Fruit fly (Drosophila melanogaster) whole organism, pupa: ENCODE measurements around the gene Irk1.

Experiments
- CG10348 ChIP-seq: fragments of 200-800 bp; sonication (Bioruptor generic); IDR thresholded peaks from 2 replicates; pipeline ENCODE4 v1.3.6; 2022; ENCODE audit warnings: missing biosample characterization, missing genetic modification characterization
- CG12605 ChIP-seq: fragments of 200-800 bp; sonication (Bioruptor generic); IDR thresholded peaks from 2 replicates; pipeline ENCODE4 v1.3.6; 2022; ENCODE audit warnings: missing biosample characterization, missing genetic modification characterization
- CG13204 ChIP-seq: fragments of 200-800 bp; sonication (Bioruptor generic); optimal IDR thresholded peaks from 2 replicates; lab custom pipeline; 2018; ENCODE audit warnings: missing biosample characterization, mild to moderate bottlenecking, missing genetic modification characterization, moderate library complexity
- CG14655 ChIP-seq: fragments of 200-800 bp; sonication (Bioruptor generic); optimal IDR thresholded peaks from 3 replicates; lab custom pipeline; 2017; ENCODE audit warnings: mild to moderate bottlenecking, missing biosample characterization, missing genetic modification reagents, missing genetic modification characterization
- CG15710 ChIP-seq: fragments of 200-800 bp; sonication (Bioruptor generic); optimal IDR thresholded peaks from 2 replicates; lab custom pipeline; 2018; ENCODE audit warnings: missing biosample characterization, mild to moderate bottlenecking, missing genetic modification characterization, moderate library complexity
- CG17806 ChIP-seq: fragments of 200-800 bp; sonication (Bioruptor generic); optimal IDR thresholded peaks from 2 replicates; lab custom pipeline; 2018; ENCODE audit warnings: missing biosample characterization, mild to moderate bottlenecking, missing genetic modification characterization, moderate library complexity
- CG32121 ChIP-seq: fragments of 200-800 bp; sonication (Bioruptor generic); IDR thresholded peaks from 2 replicates; pipeline ENCODE4 v1.3.6; 2022; ENCODE audit warnings: missing biosample characterization, missing genetic modification characterization
- CG34367 ChIP-seq: fragments of 200-800 bp; sonication (Bioruptor generic); optimal IDR thresholded peaks from 2 replicates; lab custom pipeline; 2018; ENCODE audit warnings: missing biosample characterization, mild to moderate bottlenecking, missing genetic modification characterization
- CG4496 ChIP-seq: fragments of 200-800 bp; sonication (Bioruptor generic); IDR thresholded peaks from 3 replicates; pipeline ENCODE4 v1.3.6; 2022; ENCODE audit warnings: missing biosample characterization, missing genetic modification characterization
- CG8159 ChIP-seq: fragments of 200-800 bp; sonication (Bioruptor generic); optimal IDR thresholded peaks from 3 replicates; lab custom pipeline; 2018; ENCODE audit warnings: missing biosample characterization, mild to moderate bottlenecking, missing genetic modification characterization, moderate library complexity
- CG8301 ChIP-seq: fragments of 200-800 bp; sonication (Bioruptor generic); optimal IDR thresholded peaks from 2 replicates; lab custom pipeline; 2018; ENCODE audit warnings: missing biosample characterization, mild to moderate bottlenecking, missing genetic modification characterization
- CG9948 ChIP-seq: fragments of 200-800 bp; sonication (Bioruptor generic); optimal IDR thresholded peaks from 2 replicates; lab custom pipeline; 2018; ENCODE audit warnings: missing biosample characterization, mild to moderate bottlenecking, missing genetic modification characterization, moderate library complexity
- D1 ChIP-seq: fragments of 200-800 bp; sonication (Bioruptor generic); optimal IDR thresholded peaks from 2 replicates; lab custom pipeline; 2018; ENCODE audit warnings: missing biosample characterization, mild to moderate bottlenecking, missing genetic modification characterization, moderate library complexity
- EcR ChIP-seq: fragments of 200-800 bp; sonication (Bioruptor generic); optimal IDR thresholded peaks from 3 replicates; lab custom pipeline; 2019; ENCODE audit warnings: missing biosample characterization, missing genetic modification characterization, mild to moderate bottlenecking, moderate library complexity, missing genetic modification reagents
- Ets98B ChIP-seq: fragments of 200-800 bp; sonication (Bioruptor generic); IDR thresholded peaks from 2 replicates; pipeline ENCODE4 v1.3.6; 2022; ENCODE audit warnings: missing biosample characterization, missing genetic modification characterization
- Pif1A ChIP-seq: fragments of 200-800 bp; sonication (Bioruptor generic); optimal IDR thresholded peaks from 3 replicates; lab custom pipeline; 2016; ENCODE audit warnings: missing biosample characterization, missing genetic modification characterization
- Pif1B ChIP-seq: fragments of 200-800 bp; sonication (Bioruptor generic); optimal IDR thresholded peaks from 3 replicates; lab custom pipeline; 2016; ENCODE audit warnings: missing biosample characterization, missing genetic modification characterization
- Snoo ChIP-seq: fragments of 200-800 bp; sonication (Bioruptor generic); optimal IDR thresholded peaks from 3 replicates; lab custom pipeline; 2017; ENCODE audit warnings: missing biosample characterization, mild to moderate bottlenecking, missing genetic modification characterization, inconsistent platforms
- fd96Ca ChIP-seq: fragments of 200-800 bp; sonication (Bioruptor generic); IDR thresholded peaks from 3 replicates; pipeline ENCODE4 v1.3.6; 2022; ENCODE audit warnings: missing biosample characterization, missing genetic modification characterization
- gl ChIP-seq: fragments of 200-800 bp; sonication (Bioruptor generic); optimal IDR thresholded peaks from 2 replicates; lab custom pipeline; 2018; ENCODE audit warnings: missing biosample characterization, mild to moderate bottlenecking, missing genetic modification characterization
- rn ChIP-seq: fragments of 200-800 bp; sonication (Bioruptor generic); IDR thresholded peaks from 2 replicates; pipeline ENCODE4 v1.3.6; 2022; ENCODE audit warnings: missing biosample characterization, missing genetic modification characterization

Irk1 gene

dm6 chr3R:23180980-23181630 is 13.0 kb downstream of the Irk1 start:
- TF ChIP-seq CG8301 (tag; lab: Kevin White, UChicago) (peak; percentile 21), CG14655 (no peak)

dm6 chr3R:23181714-23182337 is 13.7 kb downstream of the Irk1 start:
- no peak for TF ChIP-seq gl (tag; lab: Kevin White, UChicago)

dm6 chr3R:23189143-23189957 is 21.2 kb downstream of the Irk1 start:
- TF ChIP-seq CG32121 (GFP tag; lab: Robert Waterston, UW) (no peak), CG4496 (GFP tag; lab: Robert Waterston, UW) (no peak), Ets98B (GFP tag; lab: Robert Waterston, UW) (no peak), Snoo (tag; lab: Kevin White, UChicago) (no peak), CG8301 (tag; lab: Kevin White, UChicago) (no peak), CG10348 (GFP tag; lab: Robert Waterston, UW) (no peak), CG8159 (tag; lab: Kevin White, UChicago) (no peak), gl (tag; lab: Kevin White, UChicago) (no peak), Pif1B (no peak), CG14655 (no peak), CG13204 (no peak), CG15710 (tag; lab: Kevin White, UChicago) (no peak), Pif1A (GFP tag; lab: Kevin White, UChicago) (no peak), CG9948 (tag; lab: Kevin White, UChicago) (no peak), fd96Ca (GFP tag; lab: Robert Waterston, UW) (no peak)

dm6 chr3R:23189958-23190900 is 22.1 kb downstream of the Irk1 start:
- TF ChIP-seq CG32121 (GFP tag; lab: Robert Waterston, UW), result peak; percentile 75
- TF ChIP-seq CG4496 (GFP tag; lab: Robert Waterston, UW), result peak; percentile 87
- no peak for TF ChIP-seq CG10348 (GFP tag; lab: Robert Waterston, UW)
- peak; percentile 78 for TF ChIP-seq CG34367 (tag; lab: Kevin White, UChicago)
- TF ChIP-seq CG14655, result peak; percentile 68
- TF ChIP-seq Ets98B (GFP tag; lab: Robert Waterston, UW), result peak; percentile 77
- peak; percentile 77 for TF ChIP-seq CG9948 (tag; lab: Kevin White, UChicago)
- peak; percentile 73 for TF ChIP-seq EcR (GFP tag; lab: Kevin White, UChicago)
- peak; percentile 81 for TF ChIP-seq Snoo (tag; lab: Kevin White, UChicago)
- peak; percentile 40 for TF ChIP-seq CG13204
- TF ChIP-seq rn (GFP tag; lab: Robert Waterston, UW), result 0 out of 2 replicates have a peak, but pooled peaks have one; percentile 32
- TF ChIP-seq D1 (tag; lab: Kevin White, UChicago), result no peak
- TF ChIP-seq CG12605 (GFP tag; lab: Robert Waterston, UW), result peak; percentile 79
- TF ChIP-seq fd96Ca (GFP tag; lab: Robert Waterston, UW), result peak; percentile 79; the same call in 1 of the 3 replicates
- TF ChIP-seq CG8159 (tag; lab: Kevin White, UChicago), result peak; percentile 88
- peak; percentile 82 for TF ChIP-seq Pif1B
- TF ChIP-seq CG17806 (tag; lab: Kevin White, UChicago), result peak; percentile 81
- peak; percentile 83 for TF ChIP-seq CG15710 (tag; lab: Kevin White, UChicago)
- TF ChIP-seq Pif1A (GFP tag; lab: Kevin White, UChicago), result peak; percentile 86
- peak; percentile 73 for TF ChIP-seq CG8301 (tag; lab: Kevin White, UChicago)
- TF ChIP-seq gl (tag; lab: Kevin White, UChicago), result peak; percentile 57

dm6 chr3R:23191108-23191771 is 23.1 kb downstream of the Irk1 start:
- TF ChIP-seq EcR (GFP tag; lab: Kevin White, UChicago) (no peak), CG8159 (tag; lab: Kevin White, UChicago) (peak; percentile 48), CG9948 (tag; lab: Kevin White, UChicago) (peak; percentile 2), D1 (tag; lab: Kevin White, UChicago) (no peak), CG17806 (tag; lab: Kevin White, UChicago) (peak; percentile 34), Snoo (tag; lab: Kevin White, UChicago) (peak; percentile 44), CG8301 (tag; lab: Kevin White, UChicago) (peak; percentile 8), Pif1B (peak; percentile 4), CG13204 (peak; percentile 3), Pif1A (GFP tag; lab: Kevin White, UChicago) (peak; percentile 46), CG4496 (GFP tag; lab: Robert Waterston, UW) (peak; percentile 39; the same call in 1 of the 3 replicates), CG12605 (GFP tag; lab: Robert Waterston, UW) (no peak), CG15710 (tag; lab: Kevin White, UChicago) (no peak), Ets98B (GFP tag; lab: Robert Waterston, UW) (peak; percentile 50; the same call in 1 of the 2 replicates), rn (GFP tag; lab: Robert Waterston, UW) (no peak)
- TF ChIP-seq, all 21 proteins: peak for 10
